Fruit fly (Drosophila melanogaster) whole organism, embryonic: ENCODE results near the gene PIG-L.

Experiments
- Aef1 ChIP-seq: fragments of 200-800 bp; sonication (Bioruptor generic); IDR thresholded peaks from 3 replicates; pipeline ENCODE4 v1.3.6; 2022; ENCODE audit warnings: missing biosample characterization, missing genetic modification characterization
- BEAF-32 ChIP-seq: fragments of 200-800 bp; sonication (Bioruptor generic); optimal IDR thresholded peaks from 3 replicates; lab custom pipeline; 2017; ENCODE audit warnings: missing biosample characterization, missing genetic modification characterization, mild to moderate bottlenecking, moderate library complexity, missing genetic modification reagents
- CG10209 ChIP-seq: fragments of 200-800 bp; sonication (Bioruptor generic); optimal IDR thresholded peaks from 3 replicates; lab custom pipeline; 2017; ENCODE audit warnings: missing biosample characterization, mild to moderate bottlenecking, missing genetic modification characterization, missing genetic modification reagents
- CG10959 ChIP-seq: fragments of 200-800 bp; sonication (Bioruptor generic); IDR thresholded peaks from 2 replicates; pipeline ENCODE4 v1.3.6; 2022; ENCODE audit warnings: missing biosample characterization, missing genetic modification characterization
- CG11723 ChIP-seq: fragments of 200-800 bp; sonication (Bioruptor generic); optimal IDR thresholded peaks from 2 replicates; lab custom pipeline; 2017; ENCODE audit warnings: missing biosample characterization, mild to moderate bottlenecking, missing genetic modification characterization
- CG12219 ChIP-seq: fragments of 200-800 bp; sonication (Bioruptor generic); optimal IDR thresholded peaks from 3 replicates; lab custom pipeline; 2018; ENCODE audit warnings: missing biosample characterization, mild to moderate bottlenecking, missing genetic modification characterization
- CG17359 ChIP-seq: fragments of 200-800 bp; sonication (Bioruptor generic); optimal IDR thresholded peaks from 3 replicates; lab custom pipeline; 2018; ENCODE audit warnings: missing biosample characterization, mild to moderate bottlenecking, missing genetic modification characterization, moderate library complexity
- CG17829 ChIP-seq: fragments of 200-800 bp; optimal IDR thresholded peaks from 2 replicates; lab custom pipeline; 2019; ENCODE audit warnings: missing biosample characterization, mild to moderate bottlenecking, missing genetic modification characterization, moderate library complexity
- CG2120 ChIP-seq: fragments of 200-800 bp; sonication (Bioruptor generic); optimal IDR thresholded peaks from 3 replicates; lab custom pipeline; 2016; ENCODE audit warnings: missing biosample characterization, missing genetic modification characterization
- CG2199 ChIP-seq: fragments of 200-800 bp; sonication (Bioruptor generic); IDR thresholded peaks from 3 replicates; pipeline ENCODE4 v1.3.6; 2022; ENCODE audit warnings: missing biosample characterization, missing genetic modification characterization
- CG31388 ChIP-seq: fragments of 200-800 bp; sonication (Bioruptor generic); optimal IDR thresholded peaks from 2 replicates; lab custom pipeline; 2016; ENCODE audit warnings: missing biosample characterization, missing genetic modification characterization
- CG3838 ChIP-seq: fragments of 200-800 bp; sonication (Bioruptor generic); optimal IDR thresholded peaks from 3 replicates; lab custom pipeline; 2016; ENCODE audit warnings: missing biosample characterization, missing genetic modification characterization
- CG3847 ChIP-seq: fragments of 200-800 bp; sonication (Bioruptor generic); IDR thresholded peaks from 2 replicates; pipeline ENCODE4 v1.3.6; 2022; ENCODE audit warnings: missing biosample characterization, missing genetic modification characterization
- CG4282 ChIP-seq: fragments of 200-800 bp; sonication (Bioruptor generic); optimal IDR thresholded peaks from 2 replicates; lab custom pipeline; 2016; ENCODE audit warnings: missing biosample characterization, missing genetic modification characterization
- CG6654 ChIP-seq: fragments of 200-800 bp; sonication (Bioruptor generic); optimal IDR thresholded peaks from 2 replicates; lab custom pipeline; 2017; ENCODE audit warnings: missing biosample characterization, mild to moderate bottlenecking, missing genetic modification characterization
- CG6791 ChIP-seq: fragments of 200-800 bp; sonication (Bioruptor generic); IDR thresholded peaks from 3 replicates; pipeline ENCODE4 v1.3.6; 2022; ENCODE audit warnings: missing biosample characterization, missing genetic modification characterization; ENCODE audit not compliant: partially characterized antibody
- CG6813 ChIP-seq: fragments of 200-800 bp; sonication (Bioruptor generic); optimal IDR thresholded peaks from 2 replicates; lab custom pipeline; 2017; ENCODE audit warnings: missing biosample characterization, missing genetic modification characterization, mild to moderate bottlenecking, moderate library complexity, missing genetic modification reagents
- CG7357 ChIP-seq: fragments of 200-800 bp; sonication (Bioruptor generic); IDR thresholded peaks from 3 replicates; pipeline ENCODE4 v1.3.6; 2022; ENCODE audit warnings: missing biosample characterization, missing genetic modification characterization
- CG7963 ChIP-seq: fragments of 200-800 bp; sonication (Bioruptor generic); IDR thresholded peaks from 3 replicates; pipeline ENCODE4 v1.3.6; 2022; ENCODE audit warnings: missing biosample characterization, missing genetic modification characterization; ENCODE audit not compliant: partially characterized antibody
- CG7987 ChIP-seq: fragments of 200-800 bp; sonication (Bioruptor generic); optimal IDR thresholded peaks from 2 replicates; lab custom pipeline; 2018; ENCODE audit warnings: missing biosample characterization, mild to moderate bottlenecking, missing genetic modification characterization, moderate library complexity
- CG8359 ChIP-seq: fragments of 200-800 bp; sonication (Bioruptor generic); optimal IDR thresholded peaks from 2 replicates; lab custom pipeline; 2017; ENCODE audit warnings: missing biosample characterization, mild to moderate bottlenecking, missing genetic modification characterization, borderline replicate concordance
- CG9437 ChIP-seq: fragments of 200-800 bp; sonication (Bioruptor generic); optimal IDR thresholded peaks from 2 replicates; lab custom pipeline; 2018; ENCODE audit warnings: missing biosample characterization, mild to moderate bottlenecking, missing genetic modification characterization
- CG9932 ChIP-seq: fragments of 200-800 bp; sonication (Bioruptor generic); IDR thresholded peaks from 2 replicates; pipeline ENCODE4 v1.3.6; 2022; ENCODE audit warnings: missing biosample characterization, missing genetic modification characterization
- CrebB ChIP-seq: fragments of 200-800 bp; sonication (Bioruptor generic); optimal IDR thresholded peaks from 3 replicates; lab custom pipeline; 2018; ENCODE audit warnings: missing biosample characterization, mild to moderate bottlenecking, missing genetic modification characterization
- Dp ChIP-seq: fragments of 200-800 bp; sonication (Bioruptor generic); optimal IDR thresholded peaks from 2 replicates; lab custom pipeline; 2018; ENCODE audit warnings: missing biosample characterization, mild to moderate bottlenecking, missing genetic modification characterization, moderate library complexity
- Eip74EF ChIP-seq, 2 experiments: fragments of 200-800 bp in 1 of 2; fragments of >200 bp in 1 of 2; sonication (Bioruptor generic) in 1 of 2; optimal IDR thresholded peaks; 2 replicates each; lab custom pipeline; 2017 to 2019; ENCODE audit warnings: missing biosample characterization in 2 of 2, missing genetic modification characterization in 2 of 2, mild to moderate bottlenecking in 1 of 2, moderate library complexity in 1 of 2
- Elba2 ChIP-seq: fragments of 200-800 bp; sonication (Bioruptor generic); optimal IDR thresholded peaks from 3 replicates; lab custom pipeline; 2016; ENCODE audit warnings: missing biosample characterization, missing genetic modification characterization
- HmgD ChIP-seq: fragments of 200-800 bp; sonication (Bioruptor generic); optimal IDR thresholded peaks from 3 replicates; lab custom pipeline; 2016; ENCODE audit warnings: missing biosample characterization, missing genetic modification characterization
- Jarid2 ChIP-seq: fragments of 200-800 bp; sonication (Bioruptor generic); optimal IDR thresholded peaks from 3 replicates; lab custom pipeline; 2017; ENCODE audit warnings: mild to moderate bottlenecking, missing biosample characterization, missing genetic modification reagents, missing genetic modification characterization
- Kr ChIP-seq: fragments of 200-800 bp; sonication (Bioruptor generic); optimal IDR thresholded peaks from 2 replicates; lab custom pipeline; 2017; ENCODE audit warnings: missing biosample characterization, mild to moderate bottlenecking, missing genetic modification characterization
- Myb ChIP-seq: fragments of 200-800 bp; sonication (Bioruptor generic); optimal IDR thresholded peaks from 2 replicates; lab custom pipeline; 2016; ENCODE audit warnings: missing biosample characterization, missing genetic modification characterization
- chinmo ChIP-seq: fragments of 200-800 bp; sonication (Bioruptor generic); IDR thresholded peaks from 4 replicates; pipeline ENCODE4 v1.3.6; 2022; ENCODE audit warnings: missing biosample characterization, missing genetic modification characterization; ENCODE audit not compliant: partially characterized antibody
- eve ChIP-seq, 2 experiments: fragments of >200 bp; optimal IDR thresholded peaks; 2 replicates each; lab custom pipeline; 2017; ENCODE audit warnings: missing biosample characterization in 2 of 2, missing genetic modification characterization in 2 of 2
- gce ChIP-seq: fragments of 200-800 bp; sonication (Bioruptor generic); IDR thresholded peaks from 3 replicates; pipeline ENCODE4 v1.3.6; 2022; ENCODE audit warnings: missing biosample characterization, missing genetic modification characterization
- gro ChIP-seq: fragments of 200-800 bp; sonication (Bioruptor generic); optimal IDR thresholded peaks from 2 replicates; lab custom pipeline; 2016; ENCODE audit warnings: missing biosample characterization, missing genetic modification characterization
- hth ChIP-seq: fragments of >200 bp; optimal IDR thresholded peaks from 2 replicates; lab custom pipeline; 2017; ENCODE audit warnings: inconsistent platforms
- inv ChIP-seq: fragments of 200-800 bp; sonication (Bioruptor generic); IDR thresholded peaks from 2 replicates; pipeline ENCODE4 v1.3.6; 2022; ENCODE audit warnings: missing biosample characterization, missing genetic modification characterization; ENCODE audit not compliant: partially characterized antibody
- klu ChIP-seq: fragments of 200-800 bp; sonication (Bioruptor generic); IDR thresholded peaks from 2 replicates; pipeline ENCODE4 v1.3.6; 2022; ENCODE audit warnings: missing biosample characterization, missing genetic modification characterization
- nom ChIP-seq: fragments of 200-800 bp; sonication (Bioruptor generic); optimal IDR thresholded peaks from 2 replicates; lab custom pipeline; 2017; ENCODE audit warnings: missing biosample characterization, missing genetic modification characterization, mild to moderate bottlenecking, moderate library complexity, missing genetic modification reagents
- pzg ChIP-seq: fragments of 200-800 bp; sonication (Bioruptor generic); optimal IDR thresholded peaks from 3 replicates; lab custom pipeline; 2018; ENCODE audit warnings: missing biosample characterization, mild to moderate bottlenecking, missing genetic modification characterization, moderate library complexity
- sc ChIP-seq, 3 experiments: fragments of >200 bp in 2 of 3; fragments of 200-800 bp in 1 of 3; sonication (Bioruptor generic) in 1 of 3; optimal IDR thresholded peaks; 2 replicates in 2 of 3; 3 replicates in 1 of 3; lab custom pipeline; 2017; ENCODE audit warnings: mild to moderate bottlenecking in 1 of 3, missing biosample characterization in 1 of 3, missing genetic modification characterization in 1 of 3, missing genetic modification reagents in 1 of 3
- sens-2 ChIP-seq: fragments of 200-800 bp; sonication (Bioruptor generic); IDR thresholded peaks from 2 replicates; pipeline ENCODE4 v1.3.6; 2022; ENCODE audit warnings: missing biosample characterization, missing genetic modification characterization
- sima ChIP-seq: fragments of 200-800 bp; sonication (Bioruptor generic); optimal IDR thresholded peaks from 2 replicates; lab custom pipeline; 2016; ENCODE audit warnings: missing biosample characterization, missing genetic modification characterization
- sna ChIP-seq: fragments of 200-800 bp; sonication (Bioruptor generic); IDR thresholded peaks from 2 replicates; pipeline ENCODE4 v1.3.6; 2022; ENCODE audit warnings: missing biosample characterization, missing genetic modification characterization; ENCODE audit not compliant: partially characterized antibody
- tll ChIP-seq, 2 experiments: fragments of 200-800 bp in 1 of 2; fragments of >200 bp in 1 of 2; sonication (Bioruptor generic) in 1 of 2; optimal IDR thresholded peaks; 2 replicates each; lab custom pipeline; 2017 to 2019; ENCODE audit warnings: missing biosample characterization in 2 of 2, missing genetic modification characterization in 2 of 2, mild to moderate bottlenecking in 1 of 2, moderate library complexity in 1 of 2
- trh ChIP-seq: fragments of 200-800 bp; sonication (Bioruptor generic); optimal IDR thresholded peaks from 2 replicates; lab custom pipeline; 2016; ENCODE audit warnings: missing biosample characterization, missing genetic modification characterization
- ttk ChIP-seq: fragments of 200-800 bp; sonication (Bioruptor generic); IDR thresholded peaks from 2 replicates; pipeline ENCODE4 v2.1.2; 2022; ENCODE audit warnings: missing biosample characterization, missing genetic modification characterization
- zen ChIP-seq: fragments of 200-800 bp; sonication (Bioruptor generic); optimal IDR thresholded peaks from 3 replicates; lab custom pipeline; 2018; ENCODE audit warnings: missing biosample characterization, mild to moderate bottlenecking, missing genetic modification characterization, moderate library complexity

Gene PIG-L

dm6 chr3R:20008372-20009051, 12.6 kb downstream of the PIG-L start, which contains the start of the genes Hs6st and MED25 (continued):
- no peak for TF ChIP-seq trh (GFP tag; lab: Kevin White, UChicago)
- no peak for TF ChIP-seq eve (GFP tag; optimal IDR thresholded peaks at IDR 0.05; lab: Kevin White, UChicago)
- TF ChIP-seq CG11723 (GFP tag; lab: Kevin White, UChicago) = no peak
- no peak for TF ChIP-seq HmgD (GFP tag; lab: Kevin White, UChicago)
- TF ChIP-seq CrebB (tag; lab: Kevin White, UChicago) = peak; percentile 39
- peak; percentile 39 for TF ChIP-seq CG7987 (GFP tag; lab: Kevin White, UChicago)
- TF ChIP-seq Dp = peak; percentile 49
- peak; percentile 71 for TF ChIP-seq inv (GFP tag; lab: Robert Waterston, UW)
- peak in 1 of 2 experiments; percentile 14 for TF ChIP-seq tll (GFP tag; optimal IDR thresholded peaks at IDR 0.05; lab: Kevin White, UChicago)
- TF ChIP-seq klu (GFP tag; lab: Robert Waterston, UW) = no peak
- no peak for TF ChIP-seq zen
- no peak for TF ChIP-seq CG6654
- 0 out of 4 replicates have a peak, but pooled peaks have one; percentile 55 for TF ChIP-seq chinmo (GFP tag; lab: Robert Waterston, UW)
- TF ChIP-seq CG17359 (tag; lab: Kevin White, UChicago) = peak; percentile 66
- TF ChIP-seq Kr = no peak
- TF ChIP-seq Elba2 (GFP tag; lab: Kevin White, UChicago) = peak; percentile 98
- peak; percentile 66 for TF ChIP-seq CG3847
- no peak for TF ChIP-seq CG12219 (GFP tag; lab: Kevin White, UChicago)
- TF ChIP-seq pzg (GFP tag; lab: Kevin White, UChicago) = peak; percentile 74
- TF ChIP-seq CG6791 (GFP tag; lab: Robert Waterston, UW) = peak; percentile 71
- no peak for TF ChIP-seq hth (lab: Kevin White, UChicago)
- TF ChIP-seq CG17829 (tag; lab: Kevin White, UChicago) = peak; percentile 43
- TF ChIP-seq CG4282 (GFP tag; lab: Kevin White, UChicago) = no peak
- no peak for TF ChIP-seq gce (GFP tag; lab: Robert Waterston, UW)
- peak; percentile 67 for TF ChIP-seq sna (GFP tag; lab: Robert Waterston, UW)
- TF ChIP-seq ttk (GFP tag; lab: Robert Waterston, UW) = peak; percentile 8; the same call in 1 of the 2 replicates
- TF ChIP-seq CG3838 (GFP tag; lab: Kevin White, UChicago) = no peak
- TF ChIP-seq CG8359 = no peak
- TF ChIP-seq CG31388 (GFP tag; lab: Kevin White, UChicago) = peak; percentile 7
- no peak for TF ChIP-seq nom (GFP tag; lab: Kevin White, UChicago)
- no peak for TF ChIP-seq CG7357 (GFP tag; lab: Robert Waterston, UW)
- peak; percentile 88 for TF ChIP-seq BEAF-32 (GFP tag; lab: Kevin White, UChicago)
- no peak for TF ChIP-seq sc (optimal IDR thresholded peaks at IDR 0.05; lab: Kevin White, UChicago)
- TF ChIP-seq sc (GFP tag; optimal IDR thresholded peaks at IDR 0.05; lab: Kevin White, UChicago) = no peak
- TF ChIP-seq sens-2 (GFP tag; lab: Robert Waterston, UW) = no peak
- TF ChIP-seq Myb (GFP tag; lab: Kevin White, UChicago) = peak; percentile 69
- TF ChIP-seq Eip74EF (GFP tag; optimal IDR thresholded peaks at IDR 0.05; lab: Kevin White, UChicago) = no peak
- no peak for TF ChIP-seq gro
- TF ChIP-seq Aef1 (GFP tag; lab: Robert Waterston, UW) = no peak
- TF ChIP-seq Jarid2 (GFP tag; lab: Kevin White, UChicago) = peak; percentile 99
- peak; percentile 20 for TF ChIP-seq CG9437 (GFP tag; lab: Kevin White, UChicago)
- TF ChIP-seq CG7963 (GFP tag; lab: Robert Waterston, UW) = peak; percentile 58; the same call in 2 of the 3 replicates
- no peak for TF ChIP-seq CG2199 (GFP tag; lab: Robert Waterston, UW)
- no peak for TF ChIP-seq CG2120 (GFP tag; lab: Kevin White, UChicago)
- TF ChIP-seq CG10209 (GFP tag; lab: Kevin White, UChicago) = no peak
- TF ChIP-seq sima (GFP tag; lab: Kevin White, UChicago) = no peak
- TF ChIP-seq CG9932 (GFP tag; lab: Robert Waterston, UW) = peak; percentile 29; the same call in 1 of the 2 replicates
- no peak for TF ChIP-seq CG6813 (GFP tag; lab: Kevin White, UChicago)
- peak; percentile 29; the same call in 1 of the 2 replicates for TF ChIP-seq CG10959 (GFP tag; lab: Robert Waterston, UW)
